Fruit fly (Drosophila melanogaster) whole organism, embryonic: ENCODE results near the gene CG5516.

Source experiments
- Asciz ChIP-seq: fragments of 200-800 bp; sonication (Bioruptor generic); optimal IDR thresholded peaks from 2 replicates; lab custom pipeline; 2017; ENCODE audit warnings: missing biosample characterization, mild to moderate bottlenecking, missing genetic modification characterization, missing genetic modification reagents
- CG10462 ChIP-seq: fragments of 200-800 bp; sonication (Bioruptor generic); optimal IDR thresholded peaks from 2 replicates; lab custom pipeline; 2016; ENCODE audit warnings: missing biosample characterization, missing genetic modification characterization
- CG11085 ChIP-seq: fragments of 200-800 bp; sonication (Bioruptor generic); IDR thresholded peaks from 2 replicates; pipeline ENCODE4 v1.3.6; 2022; ENCODE audit warnings: missing biosample characterization, missing genetic modification characterization
- CG13287 ChIP-seq: fragments of 200-800 bp; sonication (Bioruptor generic); IDR thresholded peaks from 2 replicates; pipeline ENCODE4 v1.3.6; 2022; ENCODE audit warnings: missing biosample characterization, missing genetic modification characterization; ENCODE audit not compliant: partially characterized antibody
- CG14965 ChIP-seq: fragments of 200-800 bp; sonication (Bioruptor generic); optimal IDR thresholded peaks from 2 replicates; lab custom pipeline; 2016; ENCODE audit warnings: missing biosample characterization, missing genetic modification characterization, borderline replicate concordance
- CG17361 ChIP-seq: fragments of 200-800 bp; sonication (Bioruptor generic); IDR thresholded peaks from 3 replicates; pipeline ENCODE4 v1.3.6; 2022; ENCODE audit warnings: missing biosample characterization, missing genetic modification characterization
- CG17568 ChIP-seq: fragments of 200-800 bp; sonication (Bioruptor generic); optimal IDR thresholded peaks from 2 replicates; lab custom pipeline; 2018; ENCODE audit warnings: missing biosample characterization, mild to moderate bottlenecking, missing genetic modification characterization, moderate library complexity
- CG18476 ChIP-seq: fragments of 200-800 bp; sonication (Bioruptor generic); optimal IDR thresholded peaks from 2 replicates; lab custom pipeline; 2016; ENCODE audit warnings: missing biosample characterization, mild to moderate bottlenecking, missing genetic modification characterization
- CG30431 ChIP-seq: fragments of 200-800 bp; sonication (Bioruptor generic); optimal IDR thresholded peaks from 2 replicates; lab custom pipeline; 2017; ENCODE audit warnings: missing biosample characterization, missing genetic modification characterization
- CG3995 ChIP-seq: fragments of 200-800 bp; sonication (Bioruptor generic); optimal IDR thresholded peaks from 3 replicates; lab custom pipeline; 2016; ENCODE audit warnings: missing biosample characterization, missing genetic modification characterization
- CG4854 ChIP-seq: fragments of 200-800 bp; sonication (Bioruptor generic); optimal IDR thresholded peaks from 2 replicates; lab custom pipeline; 2016; ENCODE audit warnings: missing biosample characterization, missing genetic modification characterization, inconsistent platforms
- CG6175 ChIP-seq: fragments of 200-800 bp; sonication (Bioruptor generic); IDR thresholded peaks from 3 replicates; pipeline ENCODE4 v1.3.6; 2022; ENCODE audit warnings: missing biosample characterization, missing genetic modification characterization
- CG6683 ChIP-seq: fragments of 200-800 bp; sonication (Bioruptor generic); optimal IDR thresholded peaks from 2 replicates; lab custom pipeline; 2017; ENCODE audit warnings: missing biosample characterization, mild to moderate bottlenecking, missing genetic modification characterization, missing genetic modification reagents
- CG7271 ChIP-seq: fragments of 200-800 bp; sonication (Bioruptor generic); optimal IDR thresholded peaks from 2 replicates; lab custom pipeline; 2018; ENCODE audit warnings: missing biosample characterization, mild to moderate bottlenecking, missing genetic modification characterization, moderate library complexity
- CG8290 ChIP-seq, 3 experiments: fragments of 200-800 bp; sonication (Bioruptor generic); optimal IDR thresholded peaks; 2 replicates each; lab custom pipeline; 2016 to 2019; ENCODE audit warnings: missing biosample characterization in 3 of 3, missing genetic modification characterization in 3 of 3, mild to moderate bottlenecking in 2 of 3, moderate library complexity in 1 of 3
- CG8478 ChIP-seq: fragments of >200 bp; optimal IDR thresholded peaks from 2 replicates; lab custom pipeline; 2018
- CHES-1-like ChIP-seq: fragments of 200-800 bp; sonication (Bioruptor generic); optimal IDR thresholded peaks from 2 replicates; lab custom pipeline; 2016; ENCODE audit warnings: missing biosample characterization, missing genetic modification characterization
- CrebB ChIP-seq: fragments of 200-800 bp; sonication (Bioruptor generic); optimal IDR thresholded peaks from 3 replicates; lab custom pipeline; 2018; ENCODE audit warnings: missing biosample characterization, mild to moderate bottlenecking, missing genetic modification characterization
- Dref ChIP-seq: fragments of 200-800 bp; sonication (Bioruptor generic); IDR thresholded peaks from 2 replicates; pipeline ENCODE4 v1.3.6; 2022; ENCODE audit warnings: missing biosample characterization, missing genetic modification characterization
- E2f2 ChIP-seq: fragments of 200-800 bp; sonication (Bioruptor generic); IDR thresholded peaks from 2 replicates; pipeline ENCODE4 v1.3.6; 2022; ENCODE audit warnings: missing biosample characterization, missing genetic modification characterization
- Elba2 ChIP-seq: fragments of 200-800 bp; sonication (Bioruptor generic); optimal IDR thresholded peaks from 3 replicates; lab custom pipeline; 2016; ENCODE audit warnings: missing biosample characterization, missing genetic modification characterization
- Gug ChIP-seq: fragments of 200-800 bp; sonication (Bioruptor generic); IDR thresholded peaks from 4 replicates; pipeline ENCODE4 v1.3.6; 2022; ENCODE audit warnings: missing biosample characterization, missing genetic modification characterization
- H15 ChIP-seq: fragments of 200-800 bp; sonication (Bioruptor generic); IDR thresholded peaks from 3 replicates; pipeline ENCODE4 v1.3.6; 2022; ENCODE audit warnings: missing biosample characterization, missing genetic modification characterization
- Med ChIP-seq: fragments of 200-800 bp; sonication (Bioruptor generic); peaks from one replicate; lab custom pipeline; 2016; ENCODE audit warnings: missing biosample characterization, missing genetic modification characterization, mild to moderate bottlenecking, inconsistent platforms, moderate library complexity
- Nf-YC ChIP-seq: fragments of 200-800 bp; optimal IDR thresholded peaks from 3 replicates; lab custom pipeline; 2019; ENCODE audit warnings: missing biosample characterization, mild to moderate bottlenecking, missing genetic modification characterization, moderate library complexity
- Optix ChIP-seq: fragments of 200-800 bp; sonication (Bioruptor generic); IDR thresholded peaks from 3 replicates; pipeline ENCODE4 v1.3.6; 2022; ENCODE audit warnings: missing biosample characterization, missing genetic modification characterization
- Rx ChIP-seq: fragments of 200-800 bp; sonication (Bioruptor generic); IDR thresholded peaks from 2 replicates; pipeline ENCODE4 v1.3.6; 2022; ENCODE audit warnings: missing biosample characterization, missing genetic modification characterization
- abd-A ChIP-seq: fragments of 200-800 bp; sonication (Bioruptor generic); optimal IDR thresholded peaks from 3 replicates; lab custom pipeline; 2019; ENCODE audit warnings: missing biosample characterization, mild to moderate bottlenecking, missing genetic modification characterization, moderate library complexity
- chm ChIP-seq: fragments of 200-800 bp; sonication (Bioruptor generic); IDR thresholded peaks from 2 replicates; pipeline ENCODE4 v1.3.6; 2022; ENCODE audit warnings: missing biosample characterization, missing genetic modification characterization
- dysf ChIP-seq: fragments of 200-800 bp; sonication (Bioruptor generic); IDR thresholded peaks from 3 replicates; pipeline ENCODE4 v1.3.6; 2022; ENCODE audit warnings: missing biosample characterization, missing genetic modification characterization
- fru ChIP-seq: fragments of >200 bp; optimal IDR thresholded peaks from 2 replicates; lab custom pipeline; 2017
- gfzf ChIP-seq: fragments of 200-800 bp; sonication (Bioruptor generic); optimal IDR thresholded peaks from 2 replicates; lab custom pipeline; 2016; ENCODE audit warnings: missing biosample characterization, mild to moderate bottlenecking, missing genetic modification characterization, moderate library complexity
- grau ChIP-seq: fragments of 200-800 bp; optimal IDR thresholded peaks from 3 replicates; lab custom pipeline; 2019; ENCODE audit warnings: missing biosample characterization, mild to moderate bottlenecking, missing genetic modification characterization, moderate library complexity
- grn ChIP-seq: fragments of 200-800 bp; sonication (Bioruptor generic); optimal IDR thresholded peaks from 3 replicates; lab custom pipeline; 2017; ENCODE audit warnings: missing biosample characterization, missing genetic modification characterization
- hbn ChIP-seq: fragments of 200-800 bp; sonication (Bioruptor generic); IDR thresholded peaks from 2 replicates; pipeline ENCODE4 v1.3.6; 2022; ENCODE audit warnings: missing biosample characterization, missing genetic modification characterization; ENCODE audit not compliant: partially characterized antibody
- hth ChIP-seq: fragments of >200 bp; optimal IDR thresholded peaks from 2 replicates; lab custom pipeline; 2017; ENCODE audit warnings: inconsistent platforms
- kah ChIP-seq: fragments of 200-800 bp; sonication (Bioruptor generic); optimal IDR thresholded peaks from 2 replicates; lab custom pipeline; 2018; ENCODE audit warnings: missing biosample characterization, mild to moderate bottlenecking, missing genetic modification characterization
- lmd ChIP-seq: fragments of 200-800 bp; sonication (Bioruptor generic); IDR thresholded peaks from 2 replicates; pipeline ENCODE4 v1.3.6; 2022; ENCODE audit warnings: missing biosample characterization, missing genetic modification characterization
- lola ChIP-seq, 3 experiments: fragments of >200 bp in 2 of 3; fragments of 200-800 bp in 1 of 3; sonication (Bioruptor generic) in 1 of 3; optimal IDR thresholded peaks; 2 replicates each; lab custom pipeline; 2017 to 2019; ENCODE audit warnings: missing biosample characterization in 3 of 3, missing genetic modification characterization in 3 of 3, mild to moderate bottlenecking in 1 of 3, moderate library complexity in 1 of 3
- mirr ChIP-seq: fragments of 200-800 bp; sonication (Bioruptor generic); optimal IDR thresholded peaks from 3 replicates; lab custom pipeline; 2018; ENCODE audit warnings: missing biosample characterization, mild to moderate bottlenecking, missing genetic modification characterization
- nerfin-2 ChIP-seq: fragments of 200-800 bp; sonication (Bioruptor generic); IDR thresholded peaks from 2 replicates; pipeline ENCODE4 v1.3.6; 2022; ENCODE audit warnings: missing biosample characterization, missing genetic modification characterization; ENCODE audit not compliant: partially characterized antibody
- pho ChIP-seq: fragments of 200-800 bp; sonication (Bioruptor generic); optimal IDR thresholded peaks from 2 replicates; lab custom pipeline; 2016; ENCODE audit warnings: missing biosample characterization, missing genetic modification characterization
- phol ChIP-seq: fragments of 200-800 bp; sonication (Bioruptor generic); optimal IDR thresholded peaks from 3 replicates; lab custom pipeline; 2018; ENCODE audit warnings: missing biosample characterization, mild to moderate bottlenecking, missing genetic modification characterization, moderate library complexity
- seq ChIP-seq: fragments of 200-800 bp; sonication (Bioruptor generic); IDR thresholded peaks from 2 replicates; pipeline ENCODE4 v1.3.6; 2022; ENCODE audit warnings: missing biosample characterization, missing genetic modification characterization
- sqz ChIP-seq: fragments of 200-800 bp; sonication (Bioruptor generic); optimal IDR thresholded peaks from 3 replicates; lab custom pipeline; 2018; ENCODE audit warnings: missing biosample characterization, mild to moderate bottlenecking, missing genetic modification characterization
- tgo ChIP-seq: fragments of 200-800 bp; sonication (Bioruptor generic); IDR thresholded peaks from 3 replicates; pipeline ENCODE4 v1.3.6; 2022; ENCODE audit warnings: missing biosample characterization, missing genetic modification characterization
- tna ChIP-seq: fragments of 200-800 bp; sonication (Bioruptor generic); IDR thresholded peaks from 2 replicates; pipeline ENCODE4 v1.3.6; 2022; ENCODE audit warnings: missing biosample characterization, missing genetic modification characterization; ENCODE audit not compliant: partially characterized antibody
- twi ChIP-seq: fragments of 200-800 bp; optimal IDR thresholded peaks from 2 replicates; lab custom pipeline; 2019; ENCODE audit warnings: missing biosample characterization, mild to moderate bottlenecking, missing genetic modification characterization, moderate library complexity
- tx ChIP-seq: fragments of 200-800 bp; sonication (Bioruptor generic); optimal IDR thresholded peaks from 2 replicates; lab custom pipeline; 2016; ENCODE audit warnings: missing biosample characterization, missing genetic modification characterization
- vfl ChIP-seq: fragments of 200-800 bp; sonication (Bioruptor generic); optimal IDR thresholded peaks from 2 replicates; lab custom pipeline; 2016; ENCODE audit warnings: missing biosample characterization, missing genetic modification characterization
- zen2 ChIP-seq: fragments of 200-800 bp; sonication (Bioruptor generic); IDR thresholded peaks from 3 replicates; pipeline ENCODE4 v1.3.6; 2022; ENCODE audit warnings: missing biosample characterization, missing genetic modification characterization; ENCODE audit not compliant: partially characterized antibody

CG5516 gene

DNA sequence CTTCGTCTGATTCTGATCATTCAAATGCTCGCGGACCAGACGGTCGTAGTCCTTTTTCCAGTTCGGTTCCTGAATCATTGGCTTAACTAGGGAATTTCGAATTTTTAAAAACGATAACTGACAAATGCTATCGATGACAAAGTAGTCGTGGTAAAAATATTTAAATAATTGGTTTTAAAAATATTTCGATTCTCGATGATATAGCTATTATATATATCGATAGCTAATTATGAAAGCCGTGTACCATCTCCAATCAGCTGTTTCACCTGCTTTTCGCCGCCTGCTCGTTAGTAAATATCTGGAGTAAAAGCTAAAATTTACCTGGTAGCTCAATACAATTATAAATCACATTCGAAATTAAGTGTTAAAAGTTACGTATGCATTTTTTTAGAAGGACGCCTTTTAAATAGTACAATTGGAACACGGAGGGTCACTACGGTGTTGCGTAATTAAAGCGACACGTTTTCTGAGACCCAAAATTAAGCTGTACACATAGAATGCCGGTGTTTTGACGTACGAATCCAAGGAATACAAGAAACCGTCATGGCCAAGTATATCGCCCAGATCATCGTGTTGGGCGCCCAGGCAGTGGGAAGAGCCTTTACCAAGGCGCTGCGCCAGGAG lies 30.0 kb upstream of the CG5516 start, which contains the start of the genes CG5478 and blp (continued):
- peak; percentile 93 for TF ChIP-seq E2f2 (GFP tag; lab: Robert Waterston, UW)
- no peak for TF ChIP-seq CrebB (tag; lab: Kevin White, UChicago)
- TF ChIP-seq CG17568 (GFP tag; lab: Kevin White, UChicago), result no peak
- no peak for TF ChIP-seq vfl (GFP tag; lab: Kevin White, UChicago)
- peak; percentile 97 for TF ChIP-seq CG3995 (GFP tag; lab: Kevin White, UChicago)
- TF ChIP-seq Dref (GFP tag; lab: Robert Waterston, UW), result peak; percentile 96
- TF ChIP-seq Optix (GFP tag; lab: Robert Waterston, UW), result no peak
- no peak for TF ChIP-seq CG8290 (GFP tag; optimal IDR thresholded peaks at IDR 0.05; lab: Kevin White, UChicago)
- TF ChIP-seq CG8290 (tag; optimal IDR thresholded peaks at IDR 0.05; lab: Kevin White, UChicago), result no peak
- no peak for TF ChIP-seq kah (GFP tag; lab: Kevin White, UChicago)
- no peak for TF ChIP-seq CG18476
- TF ChIP-seq tna (GFP tag; lab: Robert Waterston, UW), result peak; percentile 91
- no peak for TF ChIP-seq CG4854 (GFP tag; lab: Kevin White, UChicago)
- TF ChIP-seq lola (GFP tag; optimal IDR thresholded peaks at IDR 0.05; lab: Kevin White, UChicago), result no peak
- peak; percentile 93 for TF ChIP-seq hbn (GFP tag; lab: Robert Waterston, UW)
- no peak for TF ChIP-seq CG14965 (GFP tag; lab: Kevin White, UChicago)
- TF ChIP-seq sqz, result no peak
- TF ChIP-seq CG6175 (GFP tag; lab: Robert Waterston, UW), result no peak
- peak; percentile 73 for TF ChIP-seq abd-A (tag; lab: Kevin White, UChicago)
- TF ChIP-seq CG8478, result no peak
- no peak for TF ChIP-seq CG30431
- TF ChIP-seq grau (tag; lab: Kevin White, UChicago), result no peak
- no peak for TF ChIP-seq H15 (GFP tag; lab: Robert Waterston, UW)
- no peak for TF ChIP-seq Elba2 (GFP tag; lab: Kevin White, UChicago)
- TF ChIP-seq CG10462 (GFP tag; lab: Kevin White, UChicago), result no peak
- TF ChIP-seq CG13287 (GFP tag; lab: Robert Waterston, UW), result peak; percentile 98
- peak; percentile 90 for TF ChIP-seq nerfin-2 (GFP tag; lab: Robert Waterston, UW)
- TF ChIP-seq hth (lab: Kevin White, UChicago), result no peak
- no peak for TF ChIP-seq Rx (GFP tag; lab: Robert Waterston, UW)
- TF ChIP-seq seq (GFP tag; lab: Robert Waterston, UW), result no peak
- TF ChIP-seq gfzf (GFP tag; lab: Kevin White, UChicago), result no peak
- no peak for TF ChIP-seq CG17361
- TF ChIP-seq chm, result no peak
- TF ChIP-seq tx, result no peak
- no peak for TF ChIP-seq CG7271 (tag; lab: Kevin White, UChicago)
- peak; percentile 2 for TF ChIP-seq phol (tag; lab: Kevin White, UChicago)
- TF ChIP-seq CG11085 (GFP tag; lab: Robert Waterston, UW), result no peak
- no peak for TF ChIP-seq twi (tag; lab: Kevin White, UChicago)
- TF ChIP-seq tgo (GFP tag; lab: Robert Waterston, UW), result no peak
- TF ChIP-seq CG6683 (GFP tag; lab: Kevin White, UChicago), result no peak
- no peak for TF ChIP-seq Gug (GFP tag; lab: Robert Waterston, UW)
- no peak for TF ChIP-seq Asciz
- no peak for TF ChIP-seq CHES-1-like (GFP tag; lab: Kevin White, UChicago)
- no peak for TF ChIP-seq grn
- no peak for TF ChIP-seq mirr (GFP tag; lab: Kevin White, UChicago)
- no peak for TF ChIP-seq fru (lab: Kevin White, UChicago)
- TF ChIP-seq dysf (GFP tag; lab: Robert Waterston, UW), result no peak
- no peak for TF ChIP-seq lmd (GFP tag; lab: Robert Waterston, UW)
- peak; percentile 91 for TF ChIP-seq zen2
- TF ChIP-seq pho (GFP tag; lab: Kevin White, UChicago), result no peak
- TF ChIP-seq Med, result peak; percentile 72
- TF ChIP-seq Nf-YC, result no peak
